Fruit fly (Drosophila melanogaster) whole organism, embryonic: ENCODE results near the gene CG14182.
A peak's percentile ranks its signal among the peaks of the same experiment; 100 is the strongest.

Experiments
- CG1024 ChIP-seq: fragments of 200-800 bp; sonication (Bioruptor generic); IDR thresholded peaks from 2 replicates; pipeline ENCODE4 v1.3.6; 2022; ENCODE audit warnings: missing biosample characterization, missing genetic modification characterization
- CG13624 ChIP-seq: fragments of 200-800 bp; sonication (Bioruptor generic); optimal IDR thresholded peaks from 2 replicates; lab custom pipeline; 2016; ENCODE audit warnings: missing biosample characterization, missing genetic modification characterization
- CG14014 ChIP-seq: fragments of 200-800 bp; sonication (Bioruptor generic); IDR thresholded peaks from 2 replicates; pipeline ENCODE4 v1.3.6; 2022; ENCODE audit warnings: missing biosample characterization, missing genetic modification characterization
- CG14710 ChIP-seq: fragments of 200-800 bp; sonication (Bioruptor generic); optimal IDR thresholded peaks from 3 replicates; lab custom pipeline; 2019; ENCODE audit warnings: missing biosample characterization, mild to moderate bottlenecking, missing genetic modification characterization, moderate library complexity
- CG15011 ChIP-seq: fragments of 200-800 bp; sonication (Bioruptor generic); optimal IDR thresholded peaks from 3 replicates; lab custom pipeline; 2018; ENCODE audit warnings: missing biosample characterization, mild to moderate bottlenecking, missing genetic modification characterization
- CG15073 ChIP-seq: fragments of 200-800 bp; sonication (Bioruptor generic); optimal IDR thresholded peaks from 2 replicates; lab custom pipeline; 2016; ENCODE audit warnings: missing biosample characterization, missing genetic modification characterization
- CG17829 ChIP-seq: fragments of 200-800 bp; optimal IDR thresholded peaks from 2 replicates; lab custom pipeline; 2019; ENCODE audit warnings: missing biosample characterization, mild to moderate bottlenecking, missing genetic modification characterization, moderate library complexity
- CG18476 ChIP-seq: fragments of 200-800 bp; sonication (Bioruptor generic); optimal IDR thresholded peaks from 2 replicates; lab custom pipeline; 2016; ENCODE audit warnings: missing biosample characterization, mild to moderate bottlenecking, missing genetic modification characterization
- CG30431 ChIP-seq: fragments of 200-800 bp; sonication (Bioruptor generic); optimal IDR thresholded peaks from 2 replicates; lab custom pipeline; 2017; ENCODE audit warnings: missing biosample characterization, missing genetic modification characterization
- CG3838 ChIP-seq: fragments of 200-800 bp; sonication (Bioruptor generic); optimal IDR thresholded peaks from 3 replicates; lab custom pipeline; 2016; ENCODE audit warnings: missing biosample characterization, missing genetic modification characterization
- CG6254 ChIP-seq: fragments of 200-800 bp; sonication (Bioruptor generic); optimal IDR thresholded peaks from 3 replicates; lab custom pipeline; 2017; ENCODE audit warnings: mild to moderate bottlenecking, missing biosample characterization, missing genetic modification reagents, missing genetic modification characterization
- CG8089 ChIP-seq: fragments of 200-800 bp; sonication (Bioruptor generic); optimal IDR thresholded peaks from 3 replicates; lab custom pipeline; 2016; ENCODE audit warnings: missing biosample characterization, missing genetic modification characterization
- CG8281 ChIP-seq: fragments of 200-800 bp; sonication (Bioruptor generic); optimal IDR thresholded peaks from 2 replicates; lab custom pipeline; 2018; ENCODE audit warnings: missing biosample characterization, mild to moderate bottlenecking, missing genetic modification characterization, moderate library complexity
- Dfd ChIP-seq, 2 experiments: fragments of >200 bp; optimal IDR thresholded peaks; 2 replicates each; lab custom pipeline; 2017; ENCODE audit warnings: missing biosample characterization in 2 of 2, missing genetic modification characterization in 2 of 2
- ERR ChIP-seq: fragments of 200-800 bp; sonication (Bioruptor generic); optimal IDR thresholded peaks from 2 replicates; lab custom pipeline; 2016; ENCODE audit warnings: missing biosample characterization, missing genetic modification characterization
- H15 ChIP-seq: fragments of 200-800 bp; sonication (Bioruptor generic); IDR thresholded peaks from 3 replicates; pipeline ENCODE4 v1.3.6; 2022; ENCODE audit warnings: missing biosample characterization, missing genetic modification characterization
- HLH54F ChIP-seq: fragments of 200-800 bp; sonication (Bioruptor generic); optimal IDR thresholded peaks from 3 replicates; lab custom pipeline; 2016; ENCODE audit warnings: missing biosample characterization, missing genetic modification characterization
- Optix ChIP-seq: fragments of 200-800 bp; sonication (Bioruptor generic); IDR thresholded peaks from 3 replicates; pipeline ENCODE4 v1.3.6; 2022; ENCODE audit warnings: missing biosample characterization, missing genetic modification characterization
- PHDP ChIP-seq: fragments of 200-800 bp; sonication (Bioruptor generic); optimal IDR thresholded peaks from 3 replicates; lab custom pipeline; 2018; ENCODE audit warnings: missing biosample characterization, mild to moderate bottlenecking, missing genetic modification characterization, moderate library complexity
- Sox102F ChIP-seq: fragments of 200-800 bp; sonication (Bioruptor generic); optimal IDR thresholded peaks from 2 replicates; lab custom pipeline; 2018; ENCODE audit warnings: missing biosample characterization, mild to moderate bottlenecking, missing genetic modification characterization, moderate library complexity
- Sry-δ ChIP-seq: fragments of 200-800 bp; sonication (Bioruptor generic); optimal IDR thresholded peaks from 2 replicates; lab custom pipeline; 2016; ENCODE audit warnings: missing biosample characterization, missing genetic modification characterization
- ac ChIP-seq: fragments of 200-800 bp; sonication (Bioruptor generic); optimal IDR thresholded peaks from 3 replicates; lab custom pipeline; 2017; ENCODE audit warnings: missing biosample characterization, mild to moderate bottlenecking, missing genetic modification characterization
- ci ChIP-seq: fragments of 200-800 bp; sonication (Bioruptor generic); IDR thresholded peaks from 3 replicates; pipeline ENCODE4 v1.3.6; 2022; ENCODE audit warnings: missing biosample characterization, missing genetic modification characterization
- crp ChIP-seq, 2 experiments: fragments of 200-800 bp; sonication (Bioruptor generic); optimal IDR thresholded peaks; 2 replicates in 1 of 2; 3 replicates in 1 of 2; lab custom pipeline; 2017; ENCODE audit warnings: missing biosample characterization in 2 of 2, missing genetic modification characterization in 2 of 2, mild to moderate bottlenecking in 1 of 2, moderate library complexity in 1 of 2
- disco-r ChIP-seq: fragments of 200-800 bp; sonication (Bioruptor generic); optimal IDR thresholded peaks from 2 replicates; lab custom pipeline; 2016; ENCODE audit warnings: missing biosample characterization, missing genetic modification characterization
- dm ChIP-seq: fragments of 200-800 bp; sonication (Bioruptor generic); optimal IDR thresholded peaks from 3 replicates; lab custom pipeline; 2016; ENCODE audit warnings: missing biosample characterization, missing genetic modification characterization
- fd102C ChIP-seq: fragments of 200-800 bp; sonication (Bioruptor generic); optimal IDR thresholded peaks from 2 replicates; lab custom pipeline; 2018; ENCODE audit warnings: missing biosample characterization, mild to moderate bottlenecking, missing genetic modification characterization, moderate library complexity
- gsb-n ChIP-seq: fragments of 200-800 bp; sonication (Bioruptor generic); optimal IDR thresholded peaks from 3 replicates; lab custom pipeline; 2018; ENCODE audit warnings: missing biosample characterization, mild to moderate bottlenecking, missing genetic modification characterization
- jumu ChIP-seq: fragments of 200-800 bp; sonication (Bioruptor generic); optimal IDR thresholded peaks from 3 replicates; lab custom pipeline; 2016; ENCODE audit warnings: missing biosample characterization, missing genetic modification characterization
- lilli ChIP-seq: fragments of 200-800 bp; sonication (Bioruptor generic); optimal IDR thresholded peaks from 3 replicates; lab custom pipeline; 2016; ENCODE audit warnings: missing biosample characterization, missing genetic modification characterization
- lola ChIP-seq, 3 experiments: fragments of >200 bp in 2 of 3; fragments of 200-800 bp in 1 of 3; sonication (Bioruptor generic) in 1 of 3; optimal IDR thresholded peaks; 2 replicates each; lab custom pipeline; 2017 to 2019; ENCODE audit warnings: missing biosample characterization in 3 of 3, missing genetic modification characterization in 3 of 3, mild to moderate bottlenecking in 1 of 3, moderate library complexity in 1 of 3
- maf-S ChIP-seq: fragments of 200-800 bp; sonication (Bioruptor generic); optimal IDR thresholded peaks from 2 replicates; lab custom pipeline; 2016; ENCODE audit warnings: missing biosample characterization, missing genetic modification characterization
- rib ChIP-seq: fragments of 200-800 bp; sonication (Bioruptor generic); IDR thresholded peaks from 2 replicates; pipeline ENCODE4 v1.3.6; 2022; ENCODE audit warnings: missing biosample characterization, missing genetic modification characterization
- sens-2 ChIP-seq: fragments of 200-800 bp; sonication (Bioruptor generic); IDR thresholded peaks from 2 replicates; pipeline ENCODE4 v1.3.6; 2022; ENCODE audit warnings: missing biosample characterization, missing genetic modification characterization
- sima ChIP-seq: fragments of 200-800 bp; sonication (Bioruptor generic); optimal IDR thresholded peaks from 2 replicates; lab custom pipeline; 2016; ENCODE audit warnings: missing biosample characterization, missing genetic modification characterization
- sob ChIP-seq: fragments of 200-800 bp; sonication (Bioruptor generic); IDR thresholded peaks from 2 replicates; pipeline ENCODE4 v1.3.6; 2022; ENCODE audit warnings: missing biosample characterization, missing genetic modification characterization

Gene CG14182

DNA sequence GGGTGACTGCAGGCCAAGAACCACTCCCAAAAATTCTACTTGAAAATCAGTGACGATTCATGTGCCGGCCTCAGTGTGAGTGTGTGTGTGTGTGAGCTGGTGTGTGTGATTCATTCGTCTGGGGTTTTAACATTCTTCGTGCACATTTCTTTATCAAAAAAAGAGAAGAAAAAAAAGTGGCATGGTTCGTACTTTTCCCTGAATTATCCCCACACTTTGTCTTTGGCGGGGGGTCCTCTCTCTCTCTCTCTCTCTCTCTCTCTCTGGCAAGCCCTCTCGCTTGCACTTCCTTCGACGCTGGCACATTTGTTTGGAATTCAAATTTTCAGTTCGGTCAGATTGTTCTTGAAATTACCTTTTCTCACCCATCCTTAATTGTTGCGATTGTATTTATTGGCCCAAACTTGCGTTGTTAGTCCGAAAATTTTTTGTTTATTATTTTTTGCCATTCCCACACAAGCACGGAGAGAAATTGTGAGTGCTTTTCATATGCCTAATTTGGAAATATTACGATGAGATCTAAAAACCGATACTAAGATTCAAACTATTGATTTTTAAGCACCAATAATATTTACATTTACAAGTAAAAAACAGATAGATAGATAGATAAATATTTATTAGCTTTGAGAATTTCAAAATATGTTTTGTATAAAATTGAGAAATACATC, 50.4 kb downstream of the CG14182 start (continued):
- TF ChIP-seq CG15011 (no peak), rib (0 out of 2 replicates have a peak, but pooled peaks have one; percentile 12), CG13624 (GFP tag; lab: Kevin White, UChicago) (no peak), PHDP (tag; lab: Kevin White, UChicago) (peak; percentile 32), ERR (GFP tag; lab: Kevin White, UChicago) (no peak), CG6254 (GFP tag; lab: Kevin White, UChicago) (no peak), CG3838 (no peak), gsb-n (no peak), fd102C (no peak), disco-r (GFP tag; lab: Kevin White, UChicago) (no peak), CG8281 (no peak), CG15073 (GFP tag; lab: Kevin White, UChicago) (no peak), Sry-δ (GFP tag; lab: Kevin White, UChicago) (no peak), Optix (GFP tag; lab: Robert Waterston, UW) (no peak), CG14710 (no peak), CG8089 (GFP tag; lab: Kevin White, UChicago) (no peak), H15 (GFP tag; lab: Robert Waterston, UW) (no peak), CG18476 (no peak), Sox102F (GFP tag; lab: Kevin White, UChicago) (peak; percentile 43), ac (GFP tag; lab: Kevin White, UChicago) (no peak), CG1024 (GFP tag; lab: Robert Waterston, UW) (no peak), sob (GFP tag; lab: Robert Waterston, UW) (no peak), dm (no peak), CG17829 (tag; lab: Kevin White, UChicago) (no peak), lola (GFP tag; optimal IDR thresholded peaks at IDR 0.05; lab: Kevin White, UChicago) (no peak), crp (GFP tag; optimal IDR thresholded peaks at IDR 0.05; lab: Kevin White, UChicago) (no peak), jumu (no peak), sima (GFP tag; lab: Kevin White, UChicago) (no peak), CG30431 (no peak), ci (GFP tag; lab: Robert Waterston, UW) (no peak), CG14014 (GFP tag; lab: Robert Waterston, UW) (no peak), sens-2 (GFP tag; lab: Robert Waterston, UW) (no peak), maf-S (GFP tag; lab: Kevin White, UChicago) (no peak), lilli (GFP tag; lab: Kevin White, UChicago) (peak; percentile 21), HLH54F (GFP tag; lab: Kevin White, UChicago) (no peak), Dfd (GFP tag; optimal IDR thresholded peaks at IDR 0.05; lab: Kevin White, UChicago) (no peak)
